Fruit fly (Drosophila melanogaster) whole organism, embryonic: ENCODE results near the gene OtopLc.

Experiments
- caup ChIP-seq: fragments of 200-800 bp; sonication (Bioruptor generic); optimal IDR thresholded peaks from 3 replicates; lab custom pipeline; 2017; ENCODE audit warnings: missing biosample characterization, mild to moderate bottlenecking, missing genetic modification characterization, moderate library complexity; ENCODE audit not compliant: severe bottlenecking
- lmd ChIP-seq: fragments of 200-800 bp; sonication (Bioruptor generic); IDR thresholded peaks from 2 replicates; pipeline ENCODE4 v1.3.6; 2022; ENCODE audit warnings: missing biosample characterization, missing genetic modification characterization
- prd ChIP-seq, 3 experiments: fragments of >200 bp in 2 of 3; fragments of 200-800 bp in 1 of 3; sonication (Bioruptor generic) in 1 of 3; optimal IDR thresholded peaks in 2 of 3; IDR thresholded peaks in 1 of 3; 2 replicates in 2 of 3; 3 replicates in 1 of 3; pipeline versions ENCODE4 v1.3.6 to Lab custom; 2017 to 2022; ENCODE audit warnings: missing biosample characterization in 1 of 3, missing genetic modification characterization in 1 of 3
- sisA ChIP-seq: fragments of 200-800 bp; sonication (Bioruptor generic); IDR thresholded peaks from 2 replicates; pipeline ENCODE4 v1.3.6; 2022; ENCODE audit warnings: missing biosample characterization, missing genetic modification characterization

dm6 chrX:5606324-5606723, 56.3 kb downstream of the OtopLc start:
- TF ChIP-seq sisA (GFP tag; lab: Robert Waterston, UW) (no peak), caup (GFP tag; lab: Kevin White, UChicago) (no peak), lmd (GFP tag; lab: Robert Waterston, UW) (no peak), prd (optimal IDR thresholded peaks at IDR 0.05; lab: Kevin White, UChicago) (no peak), prd (GFP tag; IDR thresholded peaks at IDR 0.05; lab: Robert Waterston, UW) (no peak)
